Fruit fly (Drosophila melanogaster) whole organism, embryonic: Measurements from ENCODE around the gene CG9747.

Experiments used
- Antp ChIP-seq: fragments of 200-800 bp; sonication (Bioruptor generic); optimal IDR thresholded peaks from 3 replicates; lab custom pipeline; 2016; ENCODE audit warnings: missing biosample characterization, missing genetic modification characterization
- BEAF-32 ChIP-seq: fragments of 200-800 bp; sonication (Bioruptor generic); optimal IDR thresholded peaks from 3 replicates; lab custom pipeline; 2017; ENCODE audit warnings: missing biosample characterization, missing genetic modification characterization, mild to moderate bottlenecking, moderate library complexity, missing genetic modification reagents
- CG15514 ChIP-seq: fragments of 200-800 bp; sonication (Bioruptor generic); optimal IDR thresholded peaks from 3 replicates; lab custom pipeline; 2017; ENCODE audit warnings: missing biosample characterization, missing genetic modification characterization, mild to moderate bottlenecking, moderate library complexity, missing genetic modification reagents
- CG1832 ChIP-seq: fragments of 200-800 bp; sonication (Bioruptor generic); optimal IDR thresholded peaks from 2 replicates; lab custom pipeline; 2017; ENCODE audit warnings: missing biosample characterization, mild to moderate bottlenecking, missing genetic modification characterization, inconsistent platforms
- CG2116 ChIP-seq: fragments of 200-800 bp; sonication (Bioruptor generic); optimal IDR thresholded peaks from 3 replicates; lab custom pipeline; 2018; ENCODE audit warnings: missing biosample characterization, mild to moderate bottlenecking, missing genetic modification characterization
- CG9797 ChIP-seq: fragments of 200-800 bp; sonication (Bioruptor generic); optimal IDR thresholded peaks from 3 replicates; lab custom pipeline; 2018; ENCODE audit warnings: missing biosample characterization, mild to moderate bottlenecking, missing genetic modification characterization
- Dll ChIP-seq: fragments of 200-800 bp; sonication (Bioruptor generic); IDR thresholded peaks from 4 replicates; pipeline ENCODE4 v1.3.6; 2022; ENCODE audit warnings: missing biosample characterization, missing genetic modification characterization; ENCODE audit not compliant: partially characterized antibody
- Dp ChIP-seq: fragments of 200-800 bp; sonication (Bioruptor generic); optimal IDR thresholded peaks from 2 replicates; lab custom pipeline; 2018; ENCODE audit warnings: missing biosample characterization, mild to moderate bottlenecking, missing genetic modification characterization, moderate library complexity
- E2f2 ChIP-seq: fragments of 200-800 bp; sonication (Bioruptor generic); IDR thresholded peaks from 2 replicates; pipeline ENCODE4 v1.3.6; 2022; ENCODE audit warnings: missing biosample characterization, missing genetic modification characterization
- Ets97D ChIP-seq: fragments of 200-800 bp; sonication (Bioruptor generic); optimal IDR thresholded peaks from 3 replicates; lab custom pipeline; 2016; ENCODE audit warnings: missing biosample characterization, missing genetic modification characterization
- HmgZ ChIP-seq: fragments of 200-800 bp; sonication (Bioruptor generic); optimal IDR thresholded peaks from 2 replicates; lab custom pipeline; 2018; ENCODE audit warnings: missing biosample characterization, mild to moderate bottlenecking, missing genetic modification characterization
- MBD-R2 ChIP-seq: fragments of 200-800 bp; sonication (Bioruptor generic); IDR thresholded peaks from 2 replicates; pipeline ENCODE4 v1.3.6; 2022; ENCODE audit warnings: missing biosample characterization, missing genetic modification characterization
- MESR4 ChIP-seq: fragments of 200-800 bp; sonication (Bioruptor generic); optimal IDR thresholded peaks from 2 replicates; lab custom pipeline; 2018; ENCODE audit warnings: missing biosample characterization, mild to moderate bottlenecking, missing genetic modification characterization, moderate library complexity
- Max ChIP-seq: fragments of 200-800 bp; sonication (Bioruptor generic); optimal IDR thresholded peaks from 2 replicates; lab custom pipeline; 2016; ENCODE audit warnings: missing biosample characterization, mild to moderate bottlenecking, missing genetic modification characterization
- Med ChIP-seq: fragments of 200-800 bp; sonication (Bioruptor generic); peaks from one replicate; lab custom pipeline; 2016; ENCODE audit warnings: missing biosample characterization, missing genetic modification characterization, mild to moderate bottlenecking, inconsistent platforms, moderate library complexity
- Myb ChIP-seq: fragments of 200-800 bp; sonication (Bioruptor generic); optimal IDR thresholded peaks from 2 replicates; lab custom pipeline; 2016; ENCODE audit warnings: missing biosample characterization, missing genetic modification characterization
- Pdp1 ChIP-seq, 2 experiments: fragments of 200-800 bp; sonication (Bioruptor generic); optimal IDR thresholded peaks; 3 replicates each; lab custom pipeline; 2016; ENCODE audit warnings: missing biosample characterization in 2 of 2, missing genetic modification characterization in 2 of 2, mild to moderate bottlenecking in 1 of 2, moderate library complexity in 1 of 2
- Poxn ChIP-seq: fragments of 200-800 bp; sonication (Bioruptor generic); IDR thresholded peaks from 2 replicates; pipeline ENCODE4 v1.3.6; 2022; ENCODE audit warnings: missing biosample characterization, missing genetic modification characterization
- Ptx1 ChIP-seq: fragments of 200-800 bp; sonication (Bioruptor generic); IDR thresholded peaks from 2 replicates; pipeline ENCODE4 v1.3.6; 2022; ENCODE audit warnings: missing biosample characterization, missing genetic modification characterization
- Sin3A ChIP-seq: fragments of >200 bp; optimal IDR thresholded peaks from 2 replicates; lab custom pipeline; 2018
- Vsx1 ChIP-seq: fragments of 200-800 bp; sonication (Bioruptor generic); optimal IDR thresholded peaks from 2 replicates; lab custom pipeline; 2017; ENCODE audit warnings: missing biosample characterization, mild to moderate bottlenecking, missing genetic modification characterization, missing genetic modification reagents
- amos ChIP-seq: fragments of 200-800 bp; sonication (Bioruptor generic); IDR thresholded peaks from 2 replicates; pipeline ENCODE4 v1.3.6; 2022; ENCODE audit warnings: missing biosample characterization, missing genetic modification characterization; ENCODE audit not compliant: partially characterized antibody
- bbx ChIP-seq: fragments of 200-800 bp; sonication (Bioruptor generic); IDR thresholded peaks from 2 replicates; pipeline ENCODE4 v1.3.6; 2022; ENCODE audit warnings: missing biosample characterization, missing genetic modification characterization; ENCODE audit not compliant: partially characterized antibody
- corto ChIP-seq: fragments of 200-800 bp; sonication (Bioruptor generic); optimal IDR thresholded peaks from 2 replicates; lab custom pipeline; 2016; ENCODE audit warnings: missing biosample characterization, mild to moderate bottlenecking, missing genetic modification characterization, moderate library complexity
- croc ChIP-seq: fragments of 200-800 bp; sonication (Bioruptor generic); conservative IDR thresholded peaks from 3 replicates; pipeline ENCODE4 v1.3.6; 2022; ENCODE audit warnings: missing biosample characterization, missing genetic modification characterization
- crp ChIP-seq, 2 experiments: fragments of 200-800 bp; sonication (Bioruptor generic); optimal IDR thresholded peaks; 2 replicates in 1 of 2; 3 replicates in 1 of 2; lab custom pipeline; 2017; ENCODE audit warnings: missing biosample characterization in 2 of 2, missing genetic modification characterization in 2 of 2, mild to moderate bottlenecking in 1 of 2, moderate library complexity in 1 of 2
- cwo ChIP-seq: fragments of 200-800 bp; sonication (Bioruptor generic); optimal IDR thresholded peaks from 3 replicates; lab custom pipeline; 2017; ENCODE audit warnings: missing biosample characterization, missing genetic modification characterization, mild to moderate bottlenecking, moderate library complexity, missing genetic modification reagents
- gfzf ChIP-seq: fragments of 200-800 bp; sonication (Bioruptor generic); optimal IDR thresholded peaks from 2 replicates; lab custom pipeline; 2016; ENCODE audit warnings: missing biosample characterization, mild to moderate bottlenecking, missing genetic modification characterization, moderate library complexity
- h ChIP-seq: fragments of >200 bp; optimal IDR thresholded peaks from 2 replicates; lab custom pipeline; 2017
- hbn ChIP-seq: fragments of 200-800 bp; sonication (Bioruptor generic); IDR thresholded peaks from 2 replicates; pipeline ENCODE4 v1.3.6; 2022; ENCODE audit warnings: missing biosample characterization, missing genetic modification characterization; ENCODE audit not compliant: partially characterized antibody
- hkb ChIP-seq, 2 experiments: fragments of 200-800 bp in 1 of 2; fragments of >200 bp in 1 of 2; sonication (Bioruptor generic) in 1 of 2; IDR thresholded peaks in 1 of 2; optimal IDR thresholded peaks in 1 of 2; 2 replicates each; pipeline versions ENCODE4 v1.3.6 to Lab custom; 2017 to 2022; ENCODE audit warnings: missing biosample characterization in 1 of 2, missing genetic modification characterization in 1 of 2
- hth ChIP-seq: fragments of >200 bp; optimal IDR thresholded peaks from 2 replicates; lab custom pipeline; 2017; ENCODE audit warnings: inconsistent platforms
- jing ChIP-seq: fragments of 200-800 bp; sonication (Bioruptor generic); optimal IDR thresholded peaks from 2 replicates; lab custom pipeline; 2018; ENCODE audit warnings: missing biosample characterization, mild to moderate bottlenecking, missing genetic modification characterization
- lmd ChIP-seq: fragments of 200-800 bp; sonication (Bioruptor generic); IDR thresholded peaks from 2 replicates; pipeline ENCODE4 v1.3.6; 2022; ENCODE audit warnings: missing biosample characterization, missing genetic modification characterization
- otp ChIP-seq: fragments of 200-800 bp; sonication (Bioruptor generic); IDR thresholded peaks from 3 replicates; pipeline ENCODE4, ENCODE4 v1.3.6; 2022; ENCODE audit warnings: missing biosample characterization, missing genetic modification characterization
- prd ChIP-seq, 3 experiments: fragments of >200 bp in 2 of 3; fragments of 200-800 bp in 1 of 3; sonication (Bioruptor generic) in 1 of 3; optimal IDR thresholded peaks in 2 of 3; IDR thresholded peaks in 1 of 3; 2 replicates in 2 of 3; 3 replicates in 1 of 3; pipeline versions ENCODE4 v1.3.6 to Lab custom; 2017 to 2022; ENCODE audit warnings: missing biosample characterization in 1 of 3, missing genetic modification characterization in 1 of 3
- pzg ChIP-seq: fragments of 200-800 bp; sonication (Bioruptor generic); optimal IDR thresholded peaks from 3 replicates; lab custom pipeline; 2018; ENCODE audit warnings: missing biosample characterization, mild to moderate bottlenecking, missing genetic modification characterization, moderate library complexity
- row ChIP-seq: fragments of 200-800 bp; sonication (Bioruptor generic); IDR thresholded peaks from 3 replicates; pipeline ENCODE4 v1.3.6; 2022; ENCODE audit warnings: missing biosample characterization, missing genetic modification characterization
- sens ChIP-seq: fragments of 200-800 bp; sonication (Bioruptor generic); peaks from one replicate; lab custom pipeline; 2016; ENCODE audit warnings: missing biosample characterization, missing genetic modification characterization
- stwl ChIP-seq: fragments of 200-800 bp; sonication (Bioruptor generic); optimal IDR thresholded peaks from 3 replicates; lab custom pipeline; 2018; ENCODE audit warnings: missing biosample characterization, mild to moderate bottlenecking, missing genetic modification characterization, moderate library complexity
- toy ChIP-seq: fragments of 200-800 bp; sonication (Bioruptor generic); IDR thresholded peaks from 2 replicates; pipeline ENCODE4 v1.3.6; 2022; ENCODE audit warnings: missing biosample characterization, missing genetic modification characterization
- trem ChIP-seq: fragments of 200-800 bp; optimal IDR thresholded peaks from 3 replicates; lab custom pipeline; 2019; ENCODE audit warnings: missing biosample characterization, mild to moderate bottlenecking, missing genetic modification characterization, moderate library complexity
- tup ChIP-seq: fragments of 200-800 bp; sonication (Bioruptor generic); optimal IDR thresholded peaks from 2 replicates; lab custom pipeline; 2016; ENCODE audit warnings: missing biosample characterization, mild to moderate bottlenecking, missing genetic modification characterization, moderate library complexity
- twi ChIP-seq: fragments of 200-800 bp; optimal IDR thresholded peaks from 2 replicates; lab custom pipeline; 2019; ENCODE audit warnings: missing biosample characterization, mild to moderate bottlenecking, missing genetic modification characterization, moderate library complexity
- vvl ChIP-seq: fragments of 200-800 bp; sonication (Bioruptor generic); IDR thresholded peaks from 2 replicates; pipeline ENCODE4 v1.3.6; 2022; ENCODE audit warnings: missing biosample characterization, missing genetic modification characterization

Gene CG9747

dm6 chr3R:30179934-30180333 is 11.1 kb downstream of the CG9747 start, which contains the start of gene Bet5 (continued):
- no peak for TF ChIP-seq Ptx1 (GFP tag; lab: Robert Waterston, UW)
- peak; percentile 80 for TF ChIP-seq stwl (tag; lab: Kevin White, UChicago)
- no peak for TF ChIP-seq corto
- peak; percentile 17; the same call in 1 of the 2 replicates for TF ChIP-seq bbx (GFP tag; lab: Robert Waterston, UW)
- TF ChIP-seq row = 0 out of 3 replicates have a peak, but pooled peaks have one; percentile 8
- no peak for TF ChIP-seq Vsx1 (GFP tag; lab: Kevin White, UChicago)
- TF ChIP-seq pzg (GFP tag; lab: Kevin White, UChicago) = peak; percentile 61
- TF ChIP-seq MESR4 (GFP tag; lab: Kevin White, UChicago) = peak; percentile 4
- TF ChIP-seq Myb = peak; percentile 89
- peak; percentile 13 for TF ChIP-seq HmgZ (tag; lab: Kevin White, UChicago)
- TF ChIP-seq vvl (GFP tag; lab: Robert Waterston, UW) = peak; percentile 59
- TF ChIP-seq Dll (GFP tag; lab: Robert Waterston, UW) = peak; percentile 52; the same call in 2 of the 4 replicates
- TF ChIP-seq Max (GFP tag; lab: Kevin White, UChicago) = no peak
- peak; percentile 16 for TF ChIP-seq CG15514 (GFP tag; lab: Kevin White, UChicago)
- peak in 1 of 2 experiments; percentile 7 for TF ChIP-seq Pdp1 (GFP tag; optimal IDR thresholded peaks at IDR 0.05; lab: Kevin White, UChicago)
- TF ChIP-seq Med (GFP tag; lab: Kevin White, UChicago) = peak; percentile 12
- peak; percentile 60 for TF ChIP-seq Sin3A (lab: Kevin White, UChicago)
- TF ChIP-seq sens (GFP tag; lab: Kevin White, UChicago) = peak; percentile 5
- peak; percentile 91 to 95 for TF ChIP-seq crp (GFP tag; optimal IDR thresholded peaks at IDR 0.05; lab: Kevin White, UChicago)
- no peak for TF ChIP-seq h (lab: Kevin White, UChicago)
- TF ChIP-seq Ets97D = peak; percentile 23
- TF ChIP-seq amos (GFP tag; lab: Robert Waterston, UW) = 0 out of 2 replicates have a peak, but pooled peaks have one; percentile 12
- peak; percentile 40 for TF ChIP-seq BEAF-32 (GFP tag; lab: Kevin White, UChicago)
- TF ChIP-seq CG2116 (GFP tag; lab: Kevin White, UChicago) = peak; percentile 12
- TF ChIP-seq hkb (optimal IDR thresholded peaks at IDR 0.05; lab: Kevin White, UChicago) = peak; percentile 7
- no peak for TF ChIP-seq hkb (GFP tag; IDR thresholded peaks at IDR 0.05; lab: Robert Waterston, UW)

- TF ChIP-seq CG9797 (GFP tag; lab: Kevin White, UChicago) = peak; percentile 50
- TF ChIP-seq sens (GFP tag; lab: Kevin White, UChicago) = peak; percentile 44
- no peak for TF ChIP-seq CG15514 (GFP tag; lab: Kevin White, UChicago)
- no peak for TF ChIP-seq jing (GFP tag; lab: Kevin White, UChicago)
- no peak for TF ChIP-seq cwo
- no peak for TF ChIP-seq lmd (GFP tag; lab: Robert Waterston, UW)
- TF ChIP-seq Myb = peak; percentile 47
- TF ChIP-seq croc (GFP tag; lab: Robert Waterston, UW) = no peak
- no peak for TF ChIP-seq Antp (GFP tag; lab: Kevin White, UChicago)
- TF ChIP-seq twi = no peak
- 0 out of 2 replicates have a peak, but pooled peaks have one; percentile 27 for TF ChIP-seq hbn (GFP tag; lab: Robert Waterston, UW)
- TF ChIP-seq trem = peak; percentile 94
- no peak for TF ChIP-seq Poxn
- TF ChIP-seq crp (GFP tag; optimal IDR thresholded peaks at IDR 0.05; lab: Kevin White, UChicago) = peak; percentile 36 to 89
- TF ChIP-seq Dp (GFP tag; lab: Kevin White, UChicago) = peak; percentile 80
- no peak for TF ChIP-seq otp (GFP tag; lab: Robert Waterston, UW)
- TF ChIP-seq pzg (GFP tag; lab: Kevin White, UChicago) = peak; percentile 37
- peak; percentile 30 for TF ChIP-seq stwl (tag; lab: Kevin White, UChicago)
- TF ChIP-seq Vsx1 (GFP tag; lab: Kevin White, UChicago) = no peak
- peak; percentile 64 for TF ChIP-seq MBD-R2
- TF ChIP-seq hth (lab: Kevin White, UChicago) = no peak
- no peak for TF ChIP-seq toy
- TF ChIP-seq MESR4 (GFP tag; lab: Kevin White, UChicago) = peak; percentile 7
- TF ChIP-seq CG1832 (GFP tag; lab: Kevin White, UChicago) = no peak
- peak; percentile 89 for TF ChIP-seq E2f2 (GFP tag; lab: Robert Waterston, UW)
- TF ChIP-seq gfzf (GFP tag; lab: Kevin White, UChicago) = peak; percentile 47
- no peak for TF ChIP-seq tup (GFP tag; lab: Kevin White, UChicago)
- no peak for TF ChIP-seq prd (optimal IDR thresholded peaks at IDR 0.05; lab: Kevin White, UChicago)
- no peak for TF ChIP-seq prd (GFP tag; IDR thresholded peaks at IDR 0.05; lab: Robert Waterston, UW)
Observed at dm6 chr3R:30177494-30177893, 13.6 kb downstream of the CG9747 start, which contains the start of the genes CG1983 and CG15530. Gene CG1983, minus strand, starts transcription at chr3R:30177700. Gene CG15530, plus strand, starts transcription at chr3R:30177877.
